Worm (Caenorhabditis elegans) whole organism, L4 larva: Measurements from ENCODE around the gene M176.9.
"Not testable (repeated sequence)": the region's sequence is repeated elsewhere in the genome, so short reads cannot be mapped to it uniquely, and the experiment has no call there.

ENCODE experiments used
- F26F4.8 ChIP-seq: fragments of 200-800 bp; sonication (Bioruptor generic); conservative IDR thresholded peaks from 2 replicates; pipeline ENCODE4 v1.3.6; 2022; ENCODE audit warnings: missing genetic modification characterization, missing compliant biosample characterization
- F37D6.2 ChIP-seq: sonication (generic microtip); optimal IDR thresholded peaks from 2 replicates; lab custom pipeline; 2016; ENCODE audit warnings: mild to moderate bottlenecking, missing genetic modification characterization, missing compliant biosample characterization
- F49E8.2 ChIP-seq: sonication (generic microtip); optimal IDR thresholded peaks from 2 replicates; lab custom pipeline; 2016; ENCODE audit warnings: missing compliant biosample characterization, mild to moderate bottlenecking, missing genetic modification characterization, borderline replicate concordance
- T20F7.1 ChIP-seq: fragments of 200-800 bp; sonication (Bioruptor generic); optimal IDR thresholded peaks from 2 replicates; lab custom pipeline; 2018; ENCODE audit warnings: mild to moderate bottlenecking, missing genetic modification characterization, missing compliant biosample characterization
- Y105C5A.15 ChIP-seq: fragments of 200-800 bp; sonication (Bioruptor generic); IDR thresholded peaks from 2 replicates; pipeline ENCODE4 v1.3.6; 2022; ENCODE audit warnings: missing genetic modification characterization, missing compliant biosample characterization
- Y5F2A.4 ChIP-seq: fragments of 200-800 bp; sonication (Bioruptor generic); optimal IDR thresholded peaks from 2 replicates; lab custom pipeline; 2018; ENCODE audit warnings: mild to moderate bottlenecking, missing genetic modification characterization, missing compliant biosample characterization
- aha-1 ChIP-seq: fragments of 150-350 bp; peaks from one replicate; lab custom pipeline; 2014; ENCODE audit warnings: missing biosample characterization, missing genetic modification characterization
- aly-2 ChIP-seq: sonication (generic microtip); optimal IDR thresholded peaks from 2 replicates; lab custom pipeline; 2018; ENCODE audit warnings: missing biosample characterization, missing genetic modification characterization
- ama-1 ChIP-seq: fragments of 150-350 bp; optimal IDR thresholded peaks from 2 replicates; lab custom pipeline; 2014; ENCODE audit warnings: inconsistent platforms, mixed read lengths
- ceh-62 ChIP-seq: sonication (generic microtip); optimal IDR thresholded peaks from 2 replicates; lab custom pipeline; 2017; ENCODE audit warnings: missing biosample characterization, missing genetic modification characterization
- ceh-82 ChIP-seq: sonication (generic microtip); optimal IDR thresholded peaks from 2 replicates; lab custom pipeline; 2017; ENCODE audit warnings: missing biosample characterization, missing genetic modification characterization
- daf-16 ChIP-seq, 3 experiments: sonication (generic microtip); optimal IDR thresholded peaks; 2 replicates each; lab custom pipeline; 2016 to 2017; ENCODE audit warnings: missing genetic modification characterization in 3 of 3, missing genetic modification reagents in 3 of 3, mild to moderate bottlenecking in 2 of 3, missing compliant biosample characterization in 2 of 3, missing biosample characterization in 1 of 3, moderate library complexity in 1 of 3
- dmd-6 ChIP-seq: fragments of 200-800 bp; sonication (Bioruptor generic); IDR thresholded peaks from 2 replicates; pipeline ENCODE4 v1.3.6; 2022; ENCODE audit warnings: missing genetic modification reagents, missing genetic modification characterization, missing compliant biosample characterization
- egl-27 ChIP-seq: sonication (generic microtip); optimal IDR thresholded peaks from 3 replicates; lab custom pipeline; 2017; ENCODE audit warnings: missing biosample characterization, missing genetic modification reagents, missing genetic modification characterization
- fos-1 ChIP-seq: fragments of 150-350 bp; optimal IDR thresholded peaks from 2 replicates; lab custom pipeline; 2014; ENCODE audit warnings: missing biosample characterization, missing genetic modification characterization
- hmg-1.1 ChIP-seq: fragments of 200-800 bp; sonication (Bioruptor generic); IDR thresholded peaks from 2 replicates; pipeline ENCODE4 v1.3.6; 2022; ENCODE audit warnings: missing genetic modification reagents, missing genetic modification characterization, missing compliant biosample characterization
- lim-7 ChIP-seq: fragments of 200-800 bp; sonication (Bioruptor generic); IDR thresholded peaks from 2 replicates; pipeline ENCODE4 v1.3.6; 2022; ENCODE audit warnings: missing genetic modification characterization, missing compliant biosample characterization
- lin-1 ChIP-seq: fragments of 200-800 bp; sonication (Bioruptor generic); IDR thresholded peaks from 2 replicates; pipeline ENCODE4 v1.3.6; 2022; ENCODE audit warnings: missing genetic modification reagents, missing genetic modification characterization, missing compliant biosample characterization
- lin-13 ChIP-seq: fragments of 150-350 bp; optimal IDR thresholded peaks from 2 replicates; lab custom pipeline; 2014; ENCODE audit warnings: missing biosample characterization, missing genetic modification reagents, missing genetic modification characterization
- lin-15B ChIP-seq: fragments of 150-350 bp; sonication (generic microtip); optimal IDR thresholded peaks from 3 replicates; lab custom pipeline; 2014; ENCODE audit warnings: missing biosample characterization, missing genetic modification characterization
- lin-39 ChIP-seq: fragments of 150-350 bp; optimal IDR thresholded peaks from 2 replicates; lab custom pipeline; 2014; ENCODE audit warnings: missing biosample characterization, missing genetic modification reagents, missing genetic modification characterization
- madf-9 ChIP-seq: fragments of 200-800 bp; sonication (Bioruptor generic); conservative IDR thresholded peaks from 2 replicates; pipeline ENCODE4 v1.3.6; 2022; ENCODE audit warnings: missing genetic modification reagents, missing genetic modification characterization, missing compliant biosample characterization
- nhr-10 ChIP-seq: fragments of 150-350 bp; optimal IDR thresholded peaks from 2 replicates; lab custom pipeline; 2014; ENCODE audit warnings: missing biosample characterization, missing genetic modification characterization
- nhr-111 ChIP-seq: fragments of 200-800 bp; sonication (Bioruptor generic); optimal IDR thresholded peaks from 2 replicates; lab custom pipeline; 2018; ENCODE audit warnings: mild to moderate bottlenecking, missing genetic modification characterization, missing compliant biosample characterization
- nhr-48 ChIP-seq: sonication (generic microtip); optimal IDR thresholded peaks from 2 replicates; lab custom pipeline; 2016; ENCODE audit warnings: mild to moderate bottlenecking, missing genetic modification characterization, missing compliant biosample characterization
- nhr-77 ChIP-seq: fragments of 150-350 bp; optimal IDR thresholded peaks from 2 replicates; lab custom pipeline; 2014; ENCODE audit warnings: missing biosample characterization, missing genetic modification characterization
- pqm-1 ChIP-seq: sonication (generic microtip); optimal IDR thresholded peaks from 2 replicates; lab custom pipeline; 2017; ENCODE audit warnings: missing biosample characterization, missing genetic modification characterization
- rbr-2 ChIP-seq: sonication (generic microtip); optimal IDR thresholded peaks from 2 replicates; lab custom pipeline; 2016; ENCODE audit warnings: missing genotype, missing genetic modification characterization, missing compliant biosample characterization
- set-16 ChIP-seq: fragments of 200-800 bp; sonication (Bioruptor generic); IDR thresholded peaks from 2 replicates; pipeline ENCODE4 v1.3.6; 2022; ENCODE audit warnings: missing genetic modification reagents, missing genetic modification characterization, missing compliant biosample characterization
- snpc-1.2 ChIP-seq: fragments of 200-800 bp; sonication (Bioruptor generic); IDR thresholded peaks from 2 replicates; pipeline ENCODE4 v1.3.6; 2022; ENCODE audit warnings: missing genetic modification reagents, missing genetic modification characterization, missing compliant biosample characterization
- snpc-4 ChIP-seq: fragments of 150-350 bp; optimal IDR thresholded peaks from 2 replicates; lab custom pipeline; 2014; ENCODE audit warnings: missing biosample characterization, missing genetic modification characterization
- spr-3 ChIP-seq: fragments of 200-800 bp; sonication (Bioruptor generic); optimal IDR thresholded peaks from 2 replicates; lab custom pipeline; 2018; ENCODE audit warnings: mild to moderate bottlenecking, missing genetic modification characterization, missing compliant biosample characterization
- zag-1 ChIP-seq: fragments of 150-350 bp; optimal IDR thresholded peaks from 2 replicates; lab custom pipeline; 2014; ENCODE audit warnings: missing biosample characterization, missing genetic modification characterization
- ztf-11 ChIP-seq: fragments of 150-350 bp; optimal IDR thresholded peaks from 2 replicates; lab custom pipeline; 2014; ENCODE audit warnings: missing biosample characterization, missing genetic modification characterization

Gene M176.9

ce11 chrII:9411497-9411896 lies at the start of gene M176.9:
TSS of gene M176.9 (minus strand) at chrII:9411597.
- TF ChIP-seq ztf-11 (tag; lab: Kevin White, UChicago) (no peak), hmg-1.1 (GFP tag; lab: Robert Waterston, UW) (no peak), snpc-4 (tag; lab: Kevin White, UChicago) (no peak), nhr-10 (tag; lab: Kevin White, UChicago) (no peak)

- not testable (repeated sequence) for TF ChIP-seq aha-1 (tag; lab: Kevin White, UChicago); fos-1; lin-13
These were observed 48.1 kb upstream of the M176.9 start, which contains the start of gene R09D1.14 for ce11 chrII:9459462-9459861. TSS of gene R09D1.14 (minus strand) at chrII:9459562.

ce11 chrII:9454304-9454703 lies 42.9 kb upstream of the M176.9 start, which contains the start of gene chil-19:
TSS of gene chil-19 (minus strand) at chrII:9454404.
- TF ChIP-seq nhr-48 (no peak), lin-1 (no peak), spr-3 (GFP tag; lab: Kevin White, UChicago) (no peak), zag-1 (tag; lab: Kevin White, UChicago) (no peak), lin-15B (tag; lab: Kevin White, UChicago) (no peak), daf-16 (GFP tag; optimal IDR thresholded peaks at IDR 0.05; lab: Kevin White, UChicago) (no peak), daf-16 (tag; optimal IDR thresholded peaks at IDR 0.05; lab: Kevin White, UChicago) (no peak), snpc-1.2 (GFP tag; lab: Robert Waterston, UW) (no peak), ceh-82 (tag; lab: Kevin White, UChicago) (no peak), T20F7.1 (GFP tag; lab: Kevin White, UChicago) (no peak), lim-7 (GFP tag; lab: Robert Waterston, UW) (no peak), ceh-62 (tag; lab: Kevin White, UChicago) (no peak), aha-1 (tag; lab: Kevin White, UChicago) (no peak), Y5F2A.4 (GFP tag; lab: Kevin White, UChicago) (no peak), madf-9 (no peak), pqm-1 (tag; lab: Kevin White, UChicago) (no peak), lin-39 (no peak), F37D6.2 (tag; lab: Kevin White, UChicago) (no peak), F26F4.8 (GFP tag; lab: Robert Waterston, UW) (no peak), hmg-1.1 (GFP tag; lab: Robert Waterston, UW) (no peak), nhr-77 (tag; lab: Kevin White, UChicago) (no peak)

- not testable (repeated sequence) for TF ChIP-seq T20F7.1 (GFP tag; lab: Kevin White, UChicago); set-16 (GFP tag; lab: Robert Waterston, UW); aly-2 (tag; lab: Kevin White, UChicago)
- TF ChIP-seq, all 104 proteins: peak for 0; not testable (repeated sequence) for 104
These were observed 40.8 kb upstream of the M176.9 start, which contains the start of gene R09D1.12 for ce11 chrII:9452172-9452571. TSS of gene R09D1.12 (minus strand) at chrII:9452272.

- TF ChIP-seq aly-2 (tag; lab: Kevin White, UChicago): no peak
- TF ChIP-seq ztf-11 (tag; lab: Kevin White, UChicago): no peak
- no peak for TF ChIP-seq ama-1
- TF ChIP-seq F49E8.2 (tag; lab: Kevin White, UChicago): no peak
- no peak for TF ChIP-seq nhr-111 (GFP tag; lab: Kevin White, UChicago)
These were observed 36.6 kb upstream of the M176.9 start, which contains the start of gene chil-18 for ce11 chrII:9447965-9448364. TSS of gene chil-18 (plus strand) at chrII:9448265.

- TF ChIP-seq dmd-6 (GFP tag; lab: Robert Waterston, UW) (no peak), egl-27 (no peak), Y105C5A.15 (GFP tag; lab: Robert Waterston, UW) (no peak), rbr-2 (no peak), T20F7.1 (GFP tag; lab: Kevin White, UChicago) (no peak)
These were observed 34.0 kb upstream of the M176.9 start, which contains the start of gene R09D1.13 for ce11 chrII:9445368-9445767. TSS of gene R09D1.13 (minus strand) at chrII:9445468.
